Worm (Caenorhabditis elegans) whole organism, young adult: Measurements from ENCODE around the gene his-71.

Experiments
- B0019.2 ChIP-seq: fragments of 200-800 bp; sonication (Bioruptor generic); conservative IDR thresholded peaks from 2 replicates; pipeline ENCODE4 v1.3.6; 2022; ENCODE audit warnings: missing genetic modification reagents, missing genetic modification characterization, missing compliant biosample characterization
- B0261.1 ChIP-seq: sonication (generic microtip); optimal IDR thresholded peaks from 2 replicates; lab custom pipeline; 2016; ENCODE audit warnings: mild to moderate bottlenecking, missing genetic modification characterization, moderate library complexity, missing compliant biosample characterization
- B0336.3 ChIP-seq: fragments of 200-800 bp; sonication (Bioruptor generic); IDR thresholded peaks from 2 replicates; pipeline ENCODE4 v1.3.6; 2022; ENCODE audit warnings: missing genetic modification characterization, missing compliant biosample characterization
- C06A6.2 ChIP-seq: fragments of 200-800 bp; sonication (Bioruptor generic); conservative IDR thresholded peaks from 2 replicates; pipeline ENCODE4 v1.3.6; 2022; ENCODE audit warnings: missing genetic modification characterization, missing compliant biosample characterization
- T07F8.4 ChIP-seq: sonication (generic microtip); optimal IDR thresholded peaks from 2 replicates; lab custom pipeline; 2016; ENCODE audit warnings: mild to moderate bottlenecking, missing genetic modification characterization, moderate library complexity, missing compliant biosample characterization
- Y53F4B.3 ChIP-seq: fragments of 200-800 bp; sonication (Bioruptor generic); IDR thresholded peaks from 2 replicates; pipeline ENCODE4 v1.3.6; 2022; ENCODE audit warnings: missing genetic modification reagents, missing genetic modification characterization, missing compliant biosample characterization
- Y53G8AR.9 ChIP-seq: fragments of 200-800 bp; sonication (Bioruptor generic); conservative IDR thresholded peaks from 2 replicates; pipeline ENCODE4 v1.3.6; 2022; ENCODE audit warnings: missing genetic modification reagents, missing genetic modification characterization, missing compliant biosample characterization
- Y67H2A.10 ChIP-seq: fragments of 200-800 bp; sonication (Bioruptor generic); conservative IDR thresholded peaks from 2 replicates; pipeline ENCODE4 v1.3.6; 2022; ENCODE audit warnings: missing genetic modification reagents, missing genetic modification characterization, missing compliant biosample characterization
- ZK185.1 ChIP-seq: sonication (generic microtip); optimal IDR thresholded peaks from 2 replicates; lab custom pipeline; 2016; ENCODE audit warnings: mild to moderate bottlenecking, missing genetic modification characterization, missing compliant biosample characterization; ENCODE audit not compliant: poor library complexity, severe bottlenecking
- akir-1 ChIP-seq: fragments of 200-800 bp; sonication (Bioruptor generic); optimal IDR thresholded peaks from 2 replicates; lab custom pipeline; 2018; ENCODE audit warnings: mild to moderate bottlenecking, missing genetic modification characterization, moderate library complexity, missing compliant biosample characterization
- aptf-3 ChIP-seq: fragments of 200-800 bp; sonication (Bioruptor generic); IDR thresholded peaks from 2 replicates; pipeline ENCODE4 v1.3.6; 2022; ENCODE audit warnings: missing genetic modification characterization, missing compliant biosample characterization
- atf-7 ChIP-seq: sonication (generic microtip); optimal IDR thresholded peaks from 2 replicates; lab custom pipeline; 2017; ENCODE audit warnings: mild to moderate bottlenecking, missing genetic modification characterization, missing compliant biosample characterization
- athp-1 ChIP-seq: sonication (generic microtip); optimal IDR thresholded peaks from 2 replicates; lab custom pipeline; 2017; ENCODE audit warnings: mild to moderate bottlenecking, missing genetic modification characterization, missing compliant biosample characterization
- bed-2 ChIP-seq: fragments of 200-800 bp; sonication (Bioruptor generic); IDR thresholded peaks from 2 replicates; pipeline ENCODE4 v1.3.6; 2022; ENCODE audit warnings: missing genetic modification reagents, missing genetic modification characterization, missing compliant biosample characterization
- ceh-27 ChIP-seq: fragments of 200-800 bp; sonication (Bioruptor generic); optimal IDR thresholded peaks from 2 replicates; lab custom pipeline; 2018; ENCODE audit warnings: mild to moderate bottlenecking, missing genetic modification characterization, moderate library complexity, missing compliant biosample characterization
- ceh-40 ChIP-seq: fragments of 200-800 bp; sonication (Bioruptor generic); IDR thresholded peaks from 2 replicates; pipeline ENCODE4 v1.3.6; 2022; ENCODE audit warnings: missing genetic modification characterization, missing compliant biosample characterization
- egrh-3 ChIP-seq: fragments of 200-800 bp; sonication (Bioruptor generic); IDR thresholded peaks from 2 replicates; pipeline ENCODE4 v1.3.6; 2022; ENCODE audit warnings: missing genetic modification reagents, missing genetic modification characterization, missing compliant biosample characterization
- ekl-4 ChIP-seq: fragments of 200-800 bp; sonication (Bioruptor generic); IDR thresholded peaks from 2 replicates; pipeline ENCODE4 v1.3.6; 2022; ENCODE audit warnings: missing genetic modification reagents, missing genetic modification characterization, missing compliant biosample characterization
- hlh-12 ChIP-seq: sonication (generic microtip); optimal IDR thresholded peaks from 2 replicates; lab custom pipeline; 2016; ENCODE audit warnings: missing genetic modification characterization, missing compliant biosample characterization
- hmg-20 ChIP-seq: fragments of 200-800 bp; sonication (Bioruptor generic); IDR thresholded peaks from 2 replicates; pipeline ENCODE4 v1.3.6; 2022; ENCODE audit warnings: missing genetic modification reagents, missing genetic modification characterization, missing compliant biosample characterization
- hsf-1 ChIP-seq: fragments of 200-800 bp; sonication (Bioruptor generic); IDR thresholded peaks from 2 replicates; pipeline ENCODE4 v1.3.6; 2022; ENCODE audit warnings: missing genetic modification reagents, missing genetic modification characterization, missing compliant biosample characterization
- let-607 ChIP-seq, 2 experiments: fragments of 200-800 bp in 1 of 2; sonication (Bioruptor generic) in 1 of 2; sonication (generic microtip) in 1 of 2; optimal IDR thresholded peaks; 2 replicates each; lab custom pipeline; 2016 to 2018; ENCODE audit warnings: mild to moderate bottlenecking in 2 of 2, missing compliant biosample characterization in 2 of 2, missing genetic modification characterization in 2 of 2, moderate library complexity in 2 of 2, missing genotype in 1 of 2
- lin-26 ChIP-seq: fragments of 200-800 bp; sonication (Bioruptor generic); IDR thresholded peaks from 2 replicates; pipeline ENCODE4 v1.3.6; 2022; ENCODE audit warnings: missing genetic modification reagents, missing genetic modification characterization, missing compliant biosample characterization
- lin-35 ChIP-seq, 3 experiments: fragments of 150-350 bp in 2 of 3; sonication (generic microtip) in 1 of 3; optimal IDR thresholded peaks; 2 replicates each; lab custom pipeline; 2014 to 2018; ENCODE audit warnings: missing biosample characterization in 3 of 3, missing genetic modification characterization in 3 of 3, missing genetic modification reagents in 3 of 3
- lin-40 ChIP-seq: sonication (generic microtip); optimal IDR thresholded peaks from 2 replicates; lab custom pipeline; 2016; ENCODE audit warnings: missing genetic modification characterization, mild to moderate bottlenecking, missing compliant biosample characterization, missing genotype, missing genetic modification reagents
- lir-1 ChIP-seq: fragments of 200-800 bp; sonication (Bioruptor generic); conservative IDR thresholded peaks from 2 replicates; pipeline ENCODE4 v1.3.6; 2022; ENCODE audit warnings: missing genetic modification reagents, missing genetic modification characterization, missing compliant biosample characterization
- lsy-27 ChIP-seq: sonication (generic microtip); optimal IDR thresholded peaks from 2 replicates; lab custom pipeline; 2017; ENCODE audit warnings: missing genetic modification characterization, mild to moderate bottlenecking, missing compliant biosample characterization, antibody characterized with exemption, missing genotype, borderline replicate concordance; ENCODE audit not compliant: insufficient read depth
- madf-10 ChIP-seq: sonication (generic microtip); optimal IDR thresholded peaks from 2 replicates; lab custom pipeline; 2016; ENCODE audit warnings: mild to moderate bottlenecking, missing genetic modification characterization, missing compliant biosample characterization
- madf-6 ChIP-seq: fragments of 200-800 bp; sonication (Bioruptor generic); IDR thresholded peaks from 2 replicates; pipeline ENCODE4 v1.3.6; 2022; ENCODE audit warnings: missing genetic modification reagents, missing genetic modification characterization, missing compliant biosample characterization
- madf-8 ChIP-seq: fragments of 200-800 bp; sonication (Bioruptor generic); conservative IDR thresholded peaks from 2 replicates; pipeline ENCODE4 v1.3.6; 2022; ENCODE audit warnings: missing genetic modification reagents, missing genetic modification characterization, missing compliant biosample characterization
- mcd-1 ChIP-seq: fragments of 200-800 bp; sonication (Bioruptor generic); IDR thresholded peaks from 2 replicates; pipeline ENCODE4 v1.3.6; 2022; ENCODE audit warnings: missing genetic modification reagents, missing genetic modification characterization, missing compliant biosample characterization
- nfyb-1 ChIP-seq: fragments of 200-800 bp; sonication (Bioruptor generic); IDR thresholded peaks from 2 replicates; pipeline ENCODE4 v1.3.6; 2022; ENCODE audit warnings: missing genetic modification reagents, missing genetic modification characterization, missing compliant biosample characterization
- nhr-80 ChIP-seq: sonication (generic microtip); optimal IDR thresholded peaks from 2 replicates; lab custom pipeline; 2016; ENCODE audit warnings: missing genetic modification characterization, missing compliant biosample characterization
- nhr-90 ChIP-seq: sonication (generic microtip); optimal IDR thresholded peaks from 2 replicates; lab custom pipeline; 2016; ENCODE audit warnings: missing genotype, mild to moderate bottlenecking, missing genetic modification characterization, missing compliant biosample characterization
- pbrm-1 ChIP-seq: fragments of 200-800 bp; sonication (Bioruptor generic); IDR thresholded peaks from 2 replicates; pipeline ENCODE4 v1.3.6; 2022; ENCODE audit warnings: missing genetic modification reagents, missing genetic modification characterization, missing compliant biosample characterization
- pha-4 ChIP-seq: fragments of 150-350 bp; sonication (generic microtip); optimal IDR thresholded peaks from 2 replicates; lab custom pipeline; 2014; ENCODE audit warnings: missing biosample characterization, missing genetic modification reagents, missing genetic modification characterization
- snpc-1.3 ChIP-seq: sonication (generic microtip); optimal IDR thresholded peaks from 2 replicates; lab custom pipeline; 2017; ENCODE audit warnings: missing genetic modification characterization, mild to moderate bottlenecking, missing compliant biosample characterization, antibody characterized with exemption, moderate library complexity, missing genotype, missing genetic modification reagents; ENCODE audit not compliant: insufficient read depth
- snpc-3.4 ChIP-seq: sonication (generic microtip); optimal IDR thresholded peaks from 2 replicates; lab custom pipeline; 2017; ENCODE audit warnings: missing genetic modification characterization, mild to moderate bottlenecking, missing compliant biosample characterization, antibody characterized with exemption, moderate library complexity, missing genotype, missing genetic modification reagents
- snpc-4 ChIP-seq, 5 experiments: fragments of 150-350 bp in 1 of 5; sonication (generic microtip) in 4 of 5; optimal IDR thresholded peaks; 2 replicates each; lab custom pipeline; 2014 to 2018; ENCODE audit warnings: missing genetic modification characterization in 5 of 5, missing biosample characterization in 3 of 5, antibody characterized with exemption in 2 of 5, mild to moderate bottlenecking in 2 of 5, missing compliant biosample characterization in 2 of 5, missing genotype in 2 of 5, moderate library complexity in 2 of 5, missing genetic modification reagents in 1 of 5
- somi-1 ChIP-seq: fragments of 200-800 bp; sonication (Bioruptor generic); optimal IDR thresholded peaks from 2 replicates; lab custom pipeline; 2018; ENCODE audit warnings: mild to moderate bottlenecking, missing genetic modification characterization, missing compliant biosample characterization
- tbp1 ChIP-seq: fragments of 200-800 bp; sonication (Bioruptor generic); optimal IDR thresholded peaks from 2 replicates; lab custom pipeline; 2018; ENCODE audit warnings: mild to moderate bottlenecking, missing genetic modification characterization, missing compliant biosample characterization
- tlf-1 ChIP-seq: fragments of 200-800 bp; sonication (Bioruptor generic); optimal IDR thresholded peaks from 2 replicates; lab custom pipeline; 2018; ENCODE audit warnings: mild to moderate bottlenecking, missing genetic modification characterization, missing compliant biosample characterization
- unc-62 ChIP-seq: fragments of 150-350 bp; optimal IDR thresholded peaks from 2 replicates; lab custom pipeline; 2014; ENCODE audit warnings: missing biosample characterization, missing genetic modification reagents, missing genetic modification characterization
- ztf-26 ChIP-seq: sonication (generic microtip); optimal IDR thresholded peaks from 2 replicates; lab custom pipeline; 2017; ENCODE audit warnings: missing genetic modification characterization, missing compliant biosample characterization
- ztf-28 ChIP-seq: fragments of 200-800 bp; sonication (Bioruptor generic); IDR thresholded peaks from 2 replicates; pipeline ENCODE4 v1.3.6; 2022; ENCODE audit warnings: missing genetic modification reagents, missing genetic modification characterization, missing compliant biosample characterization
- ztf-3 ChIP-seq: fragments of 200-800 bp; sonication (Bioruptor generic); optimal IDR thresholded peaks from 2 replicates; lab custom pipeline; 2018; ENCODE audit warnings: mild to moderate bottlenecking, missing genetic modification characterization, missing compliant biosample characterization

his-71 gene

DNA sequence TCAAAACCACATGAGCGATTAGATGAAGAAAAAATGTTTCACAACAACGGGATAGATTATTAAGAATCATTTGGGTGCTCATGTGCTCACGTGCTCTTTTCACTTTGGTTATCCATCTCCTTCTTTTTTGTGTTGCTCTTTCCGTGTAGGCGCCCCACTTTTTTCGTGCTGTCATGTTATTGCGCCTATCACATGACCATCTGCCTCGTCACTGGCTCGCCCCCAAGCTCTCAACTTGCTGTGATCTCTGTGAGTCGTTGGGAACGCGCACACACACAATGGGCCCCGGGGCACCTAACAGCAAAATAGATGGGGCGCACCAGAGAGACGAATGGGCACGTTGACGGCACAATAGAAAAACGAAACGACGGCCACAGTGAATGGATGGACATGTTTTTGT is 39.7 kb upstream of the his-71 start (continued):
- TF ChIP-seq snpc-4 (GFP tag; optimal IDR thresholded peaks at IDR 0.05; lab: Kevin White, UChicago) (no peak), snpc-4 (tag; optimal IDR thresholded peaks at IDR 0.05; lab: Kevin White, UChicago) (peak in 2 of 4 experiments; percentile 27 to 30), tbp1 (GFP tag; lab: Kevin White, UChicago) (peak; percentile 12), pha-4 (tag; lab: Kevin White, UChicago) (no peak), ztf-26 (tag; lab: Kevin White, UChicago) (peak; percentile 7), aptf-3 (peak; percentile 76; the same call in 1 of the 2 replicates), snpc-3.4 (tag; lab: Kevin White, UChicago) (no peak), B0019.2 (GFP tag; lab: Robert Waterston, UW) (no peak), hmg-20 (GFP tag; lab: Robert Waterston, UW) (no peak), lin-35 (GFP tag; optimal IDR thresholded peaks at IDR 0.05; lab: Kevin White, UChicago) (peak in 1 of 3 experiments; percentile 71), lsy-27 (tag; lab: Kevin White, UChicago) (no peak), akir-1 (peak; percentile 16), madf-6 (GFP tag; lab: Robert Waterston, UW) (no peak), ztf-3 (GFP tag; lab: Kevin White, UChicago) (no peak), Y67H2A.10 (GFP tag; lab: Robert Waterston, UW) (0 out of 2 replicates have a peak, but pooled peaks have one; percentile 14), tlf-1 (GFP tag; lab: Kevin White, UChicago) (peak; percentile 12), bed-2 (GFP tag; lab: Robert Waterston, UW) (no peak), atf-7 (tag; lab: Kevin White, UChicago) (peak; percentile 43), ceh-27 (peak; percentile 33), egrh-3 (peak; percentile 13; the same call in 1 of the 2 replicates), ztf-28 (GFP tag; lab: Robert Waterston, UW) (no peak), lir-1 (GFP tag; lab: Robert Waterston, UW) (peak; percentile 16; the same call in 1 of the 2 replicates), Y53F4B.3 (GFP tag; lab: Robert Waterston, UW) (no peak), snpc-1.3 (tag; lab: Kevin White, UChicago) (no peak), ZK185.1 (tag; lab: Kevin White, UChicago) (peak; percentile 36), somi-1 (peak; percentile 61), B0261.1 (tag; lab: Kevin White, UChicago) (no peak), nhr-80 (tag; lab: Kevin White, UChicago) (peak; percentile 33), hsf-1 (GFP tag; lab: Robert Waterston, UW) (peak; percentile 47; the same call in 1 of the 2 replicates), madf-10 (tag; lab: Kevin White, UChicago) (peak; percentile 35), nhr-90 (no peak), unc-62 (GFP tag; lab: Kevin White, UChicago) (no peak), hlh-12 (tag; lab: Kevin White, UChicago) (no peak), madf-8 (no peak), lin-40 (tag; lab: Kevin White, UChicago) (peak; percentile 67), C06A6.2 (GFP tag; lab: Robert Waterston, UW) (peak; percentile 65), pbrm-1 (peak; percentile 54; the same call in 1 of the 2 replicates), let-607 (tag; optimal IDR thresholded peaks at IDR 0.05; lab: Kevin White, UChicago) (peak; percentile 10 to 25), Y53G8AR.9 (no peak), ceh-40 (GFP tag; lab: Robert Waterston, UW) (no peak), athp-1 (tag; lab: Kevin White, UChicago) (no peak), B0336.3 (GFP tag; lab: Robert Waterston, UW) (peak; percentile 79), mcd-1 (GFP tag; lab: Robert Waterston, UW) (peak; percentile 20; the same call in 1 of the 2 replicates), nfyb-1 (GFP tag; lab: Robert Waterston, UW) (peak; percentile 69; the same call in 1 of the 2 replicates), T07F8.4 (tag; lab: Kevin White, UChicago) (peak; percentile 18), lin-26 (GFP tag; lab: Robert Waterston, UW) (peak; percentile 37; the same call in 1 of the 2 replicates), ekl-4 (GFP tag; lab: Robert Waterston, UW) (peak; percentile 61)
